Fruit fly (Drosophila melanogaster) whole organism, prepupa: ENCODE results near the gene Culd.

Source experiments
- Blimp-1 ChIP-seq: fragments of 200-800 bp; sonication (Bioruptor generic); optimal IDR thresholded peaks from 3 replicates; lab custom pipeline; 2017; ENCODE audit warnings: missing biosample characterization, missing genetic modification characterization, mild to moderate bottlenecking, moderate library complexity, missing genetic modification reagents
- CG6792 ChIP-seq: fragments of 200-800 bp; sonication (Bioruptor generic); optimal IDR thresholded peaks from 3 replicates; lab custom pipeline; 2016; ENCODE audit warnings: missing biosample characterization, missing genetic modification characterization
- Hr39 ChIP-seq: fragments of 200-800 bp; sonication (Bioruptor generic); optimal IDR thresholded peaks from 2 replicates; lab custom pipeline; 2016; ENCODE audit warnings: missing biosample characterization, missing genetic modification characterization
- OdsH ChIP-seq: fragments of 200-800 bp; sonication (Bioruptor generic); optimal IDR thresholded peaks from 3 replicates; lab custom pipeline; 2016; ENCODE audit warnings: missing biosample characterization, missing genetic modification characterization
- Sox14 ChIP-seq: fragments of 200-800 bp; sonication (Bioruptor generic); optimal IDR thresholded peaks from 3 replicates; lab custom pipeline; 2016; ENCODE audit warnings: missing biosample characterization, missing genetic modification characterization

DNA sequence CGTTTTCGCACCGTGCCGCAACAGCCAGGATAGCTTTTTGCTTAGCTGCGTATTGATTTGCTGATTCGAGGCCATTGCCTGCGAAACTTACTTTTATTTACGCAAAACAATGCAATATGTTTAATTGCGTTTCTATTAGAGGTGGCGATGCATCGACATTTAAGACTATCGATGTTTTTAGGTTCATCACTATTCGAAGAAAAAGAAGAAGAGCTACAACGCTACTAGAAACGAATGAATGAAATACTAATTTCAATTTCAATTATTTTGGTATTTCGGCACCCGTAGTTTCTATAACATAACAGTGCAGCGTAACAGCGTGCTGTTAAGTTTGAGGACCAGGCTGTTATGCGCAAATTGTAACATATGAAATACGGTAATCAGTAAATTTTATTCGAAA, 49.0 kb upstream of the Culd start, which contains the start of the genes Tpt, mkg-p and CG13667:
- no peak for TF ChIP-seq Sox14 (GFP tag; lab: Kevin White, UChicago)
- TF ChIP-seq CG6792 (GFP tag; lab: Kevin White, UChicago): no peak
- no peak for TF ChIP-seq OdsH (GFP tag; lab: Kevin White, UChicago)
- TF ChIP-seq Blimp-1 (GFP tag; lab: Kevin White, UChicago): no peak
- TF ChIP-seq Hr39: no peak
